Fruit fly (Drosophila melanogaster) whole organism, embryonic: ENCODE results near the gene MtnE.

ENCODE experiments used
- Abd-B ChIP-seq: fragments of 200-800 bp; sonication (Bioruptor generic); optimal IDR thresholded peaks from 2 replicates; lab custom pipeline; 2018; ENCODE audit warnings: missing biosample characterization, mild to moderate bottlenecking, missing genetic modification characterization, moderate library complexity
- BEAF-32 ChIP-seq: fragments of 200-800 bp; sonication (Bioruptor generic); optimal IDR thresholded peaks from 3 replicates; lab custom pipeline; 2017; ENCODE audit warnings: missing biosample characterization, missing genetic modification characterization, mild to moderate bottlenecking, moderate library complexity, missing genetic modification reagents
- Bdp1 ChIP-seq: fragments of 200-800 bp; sonication (Bioruptor generic); optimal IDR thresholded peaks from 3 replicates; lab custom pipeline; 2016; ENCODE audit warnings: missing biosample characterization, missing genetic modification characterization
- Bgb ChIP-seq: fragments of 200-800 bp; sonication (Bioruptor generic); IDR thresholded peaks from 2 replicates; pipeline ENCODE4 v1.3.6; 2022; ENCODE audit warnings: missing biosample characterization, missing genetic modification characterization; ENCODE audit not compliant: partially characterized antibody
- CG10366 ChIP-seq: fragments of 200-800 bp; sonication (Bioruptor generic); IDR thresholded peaks from 2 replicates; pipeline ENCODE4 v1.3.6; 2022; ENCODE audit warnings: missing biosample characterization, missing genetic modification characterization
- CG10431 ChIP-seq: fragments of 200-800 bp; sonication (Bioruptor generic); optimal IDR thresholded peaks from 3 replicates; lab custom pipeline; 2018; ENCODE audit warnings: missing biosample characterization, mild to moderate bottlenecking, missing genetic modification characterization
- CG11456 ChIP-seq: fragments of 200-800 bp; sonication (Bioruptor generic); IDR thresholded peaks from 3 replicates; pipeline ENCODE4 v1.3.6; 2022; ENCODE audit warnings: missing biosample characterization, missing genetic modification characterization
- CG12104 ChIP-seq: fragments of 200-800 bp; sonication (Bioruptor generic); optimal IDR thresholded peaks from 3 replicates; lab custom pipeline; 2016; ENCODE audit warnings: missing biosample characterization, missing genetic modification characterization
- CG12155 ChIP-seq: fragments of 200-800 bp; sonication (Bioruptor generic); optimal IDR thresholded peaks from 3 replicates; lab custom pipeline; 2016; ENCODE audit warnings: missing biosample characterization, missing genetic modification characterization
- CG12299 ChIP-seq: fragments of 200-800 bp; sonication (Bioruptor generic); optimal IDR thresholded peaks from 2 replicates; lab custom pipeline; 2018; ENCODE audit warnings: missing biosample characterization, mild to moderate bottlenecking, missing genetic modification characterization
- CG18599 ChIP-seq: fragments of 200-800 bp; sonication (Bioruptor generic); optimal IDR thresholded peaks from 3 replicates; lab custom pipeline; 2017; ENCODE audit warnings: missing biosample characterization, missing genetic modification characterization, mild to moderate bottlenecking, moderate library complexity, missing genetic modification reagents
- CG3995 ChIP-seq: fragments of 200-800 bp; sonication (Bioruptor generic); optimal IDR thresholded peaks from 3 replicates; lab custom pipeline; 2016; ENCODE audit warnings: missing biosample characterization, missing genetic modification characterization
- CG4820 ChIP-seq: fragments of 200-800 bp; sonication (Bioruptor generic); optimal IDR thresholded peaks from 3 replicates; lab custom pipeline; 2016; ENCODE audit warnings: missing biosample characterization, missing genetic modification characterization
- CG6689 ChIP-seq: fragments of 200-800 bp; sonication (Bioruptor generic); IDR thresholded peaks from 2 replicates; pipeline ENCODE4 v1.3.6; 2022; ENCODE audit warnings: missing biosample characterization, missing genetic modification characterization
- CG7372 ChIP-seq: fragments of 200-800 bp; sonication (Bioruptor generic); IDR thresholded peaks from 2 replicates; pipeline ENCODE4 v1.3.6; 2022; ENCODE audit warnings: missing biosample characterization, missing genetic modification characterization
- CG7928 ChIP-seq: fragments of 200-800 bp; sonication (Bioruptor generic); optimal IDR thresholded peaks from 2 replicates; lab custom pipeline; 2017; ENCODE audit warnings: missing biosample characterization, mild to moderate bottlenecking, missing genetic modification characterization
- CG8765 ChIP-seq: fragments of 200-800 bp; sonication (Bioruptor generic); IDR thresholded peaks from 2 replicates; pipeline ENCODE4 v1.3.6; 2022; ENCODE audit warnings: missing biosample characterization, missing genetic modification characterization
- CG9876 ChIP-seq: fragments of 200-800 bp; sonication (Bioruptor generic); optimal IDR thresholded peaks from 2 replicates; lab custom pipeline; 2016; ENCODE audit warnings: missing biosample characterization, missing genetic modification characterization
- CHES-1-like ChIP-seq: fragments of 200-800 bp; sonication (Bioruptor generic); optimal IDR thresholded peaks from 2 replicates; lab custom pipeline; 2016; ENCODE audit warnings: missing biosample characterization, missing genetic modification characterization
- CrebB ChIP-seq: fragments of 200-800 bp; sonication (Bioruptor generic); optimal IDR thresholded peaks from 3 replicates; lab custom pipeline; 2018; ENCODE audit warnings: missing biosample characterization, mild to moderate bottlenecking, missing genetic modification characterization
- D19B ChIP-seq: fragments of 200-800 bp; sonication (Bioruptor generic); optimal IDR thresholded peaks from 2 replicates; lab custom pipeline; 2017; ENCODE audit warnings: missing biosample characterization, mild to moderate bottlenecking, missing genetic modification characterization
- Dp ChIP-seq: fragments of 200-800 bp; sonication (Bioruptor generic); optimal IDR thresholded peaks from 2 replicates; lab custom pipeline; 2018; ENCODE audit warnings: missing biosample characterization, mild to moderate bottlenecking, missing genetic modification characterization, moderate library complexity
- Dref ChIP-seq: fragments of 200-800 bp; sonication (Bioruptor generic); IDR thresholded peaks from 2 replicates; pipeline ENCODE4 v1.3.6; 2022; ENCODE audit warnings: missing biosample characterization, missing genetic modification characterization
- GATAe ChIP-seq: fragments of 200-800 bp; sonication (Bioruptor generic); conservative IDR thresholded peaks from 2 replicates; pipeline ENCODE4 v1.3.6; 2022; ENCODE audit warnings: missing biosample characterization, missing genetic modification characterization
- Hr39 ChIP-seq: fragments of >200 bp; optimal IDR thresholded peaks from 2 replicates; lab custom pipeline; 2017
- Myb ChIP-seq: fragments of 200-800 bp; sonication (Bioruptor generic); optimal IDR thresholded peaks from 2 replicates; lab custom pipeline; 2016; ENCODE audit warnings: missing biosample characterization, missing genetic modification characterization
- Nf-YB ChIP-seq: fragments of 200-800 bp; sonication (Bioruptor generic); optimal IDR thresholded peaks from 3 replicates; lab custom pipeline; 2019; ENCODE audit warnings: missing biosample characterization, mild to moderate bottlenecking, missing genetic modification characterization, moderate library complexity
- NfI ChIP-seq: fragments of 200-800 bp; sonication (Bioruptor generic); optimal IDR thresholded peaks from 3 replicates; lab custom pipeline; 2018; ENCODE audit warnings: missing biosample characterization, mild to moderate bottlenecking, missing genetic modification characterization, moderate library complexity
- Sox100B ChIP-seq: fragments of 200-800 bp; sonication (Bioruptor generic); optimal IDR thresholded peaks from 3 replicates; lab custom pipeline; 2018; ENCODE audit warnings: missing biosample characterization, mild to moderate bottlenecking, missing genetic modification characterization
- Sry-δ ChIP-seq: fragments of 200-800 bp; sonication (Bioruptor generic); optimal IDR thresholded peaks from 2 replicates; lab custom pipeline; 2016; ENCODE audit warnings: missing biosample characterization, missing genetic modification characterization
- ab ChIP-seq: fragments of 200-800 bp; sonication (Bioruptor generic); optimal IDR thresholded peaks from 2 replicates; lab custom pipeline; 2016; ENCODE audit warnings: missing biosample characterization, missing genetic modification characterization
- bigmax ChIP-seq: fragments of 200-800 bp; sonication (Bioruptor generic); optimal IDR thresholded peaks from 2 replicates; lab custom pipeline; 2018; ENCODE audit warnings: missing biosample characterization, mild to moderate bottlenecking, missing genetic modification characterization
- cg ChIP-seq: fragments of 200-800 bp; sonication (Bioruptor generic); optimal IDR thresholded peaks from 3 replicates; lab custom pipeline; 2019; ENCODE audit warnings: missing biosample characterization, mild to moderate bottlenecking, missing genetic modification characterization, moderate library complexity
- chm ChIP-seq: fragments of 200-800 bp; sonication (Bioruptor generic); IDR thresholded peaks from 2 replicates; pipeline ENCODE4 v1.3.6; 2022; ENCODE audit warnings: missing biosample characterization, missing genetic modification characterization
- esg ChIP-seq: fragments of 200-800 bp; sonication (Bioruptor generic); conservative IDR thresholded peaks from 2 replicates; pipeline ENCODE4 v1.3.6; 2022; ENCODE audit warnings: missing biosample characterization, missing genetic modification characterization
- ewg ChIP-seq: fragments of 200-800 bp; sonication (Bioruptor generic); optimal IDR thresholded peaks from 3 replicates; lab custom pipeline; 2017; ENCODE audit warnings: mild to moderate bottlenecking, missing biosample characterization, missing genetic modification reagents, missing genetic modification characterization
- fd102C ChIP-seq: fragments of 200-800 bp; sonication (Bioruptor generic); optimal IDR thresholded peaks from 2 replicates; lab custom pipeline; 2018; ENCODE audit warnings: missing biosample characterization, mild to moderate bottlenecking, missing genetic modification characterization, moderate library complexity
- gcm ChIP-seq: fragments of 200-800 bp; sonication (Bioruptor generic); optimal IDR thresholded peaks from 2 replicates; lab custom pipeline; 2019; ENCODE audit warnings: missing biosample characterization, mild to moderate bottlenecking, missing genetic modification characterization, moderate library complexity
- gem ChIP-seq: fragments of 200-800 bp; sonication (Bioruptor generic); optimal IDR thresholded peaks from 2 replicates; lab custom pipeline; 2019; ENCODE audit warnings: missing biosample characterization, mild to moderate bottlenecking, missing genetic modification characterization, moderate library complexity
- her ChIP-seq: fragments of 200-800 bp; sonication (Bioruptor generic); optimal IDR thresholded peaks from 2 replicates; lab custom pipeline; 2016; ENCODE audit warnings: missing biosample characterization, missing genetic modification characterization
- lbe ChIP-seq: fragments of 200-800 bp; sonication (Bioruptor generic); optimal IDR thresholded peaks from 2 replicates; lab custom pipeline; 2016; ENCODE audit warnings: missing biosample characterization, mild to moderate bottlenecking, missing genetic modification characterization
- lmd ChIP-seq: fragments of 200-800 bp; sonication (Bioruptor generic); IDR thresholded peaks from 2 replicates; pipeline ENCODE4 v1.3.6; 2022; ENCODE audit warnings: missing biosample characterization, missing genetic modification characterization
- prd ChIP-seq, 3 experiments: fragments of >200 bp in 2 of 3; fragments of 200-800 bp in 1 of 3; sonication (Bioruptor generic) in 1 of 3; optimal IDR thresholded peaks in 2 of 3; IDR thresholded peaks in 1 of 3; 2 replicates in 2 of 3; 3 replicates in 1 of 3; pipeline versions ENCODE4 v1.3.6 to Lab custom; 2017 to 2022; ENCODE audit warnings: missing biosample characterization in 1 of 3, missing genetic modification characterization in 1 of 3
- pros ChIP-seq: fragments of 200-800 bp; sonication (Bioruptor generic); optimal IDR thresholded peaks from 3 replicates; lab custom pipeline; 2019; ENCODE audit warnings: missing biosample characterization, mild to moderate bottlenecking, missing genetic modification characterization, moderate library complexity
- shn ChIP-seq: fragments of 200-800 bp; sonication (Bioruptor generic); optimal IDR thresholded peaks from 3 replicates; lab custom pipeline; 2016; ENCODE audit warnings: missing biosample characterization, missing genetic modification characterization
- slp2 ChIP-seq: fragments of 200-800 bp; sonication (Bioruptor generic); optimal IDR thresholded peaks from 2 replicates; lab custom pipeline; 2016; ENCODE audit warnings: missing biosample characterization, missing genetic modification characterization
- sug ChIP-seq: fragments of 200-800 bp; optimal IDR thresholded peaks from 2 replicates; lab custom pipeline; 2019; ENCODE audit warnings: missing biosample characterization, mild to moderate bottlenecking, missing genetic modification characterization, moderate library complexity
- vvl ChIP-seq: fragments of 200-800 bp; sonication (Bioruptor generic); IDR thresholded peaks from 2 replicates; pipeline ENCODE4 v1.3.6; 2022; ENCODE audit warnings: missing biosample characterization, missing genetic modification characterization
- wor ChIP-seq: fragments of 200-800 bp; sonication (Bioruptor generic); IDR thresholded peaks from 2 replicates; pipeline ENCODE4 v1.3.6; 2022; ENCODE audit warnings: missing biosample characterization, missing genetic modification characterization
- zf30C ChIP-seq: fragments of 200-800 bp; sonication (Bioruptor generic); optimal IDR thresholded peaks from 3 replicates; lab custom pipeline; 2018; ENCODE audit warnings: missing biosample characterization, mild to moderate bottlenecking, missing genetic modification characterization

MtnE gene

DNA sequence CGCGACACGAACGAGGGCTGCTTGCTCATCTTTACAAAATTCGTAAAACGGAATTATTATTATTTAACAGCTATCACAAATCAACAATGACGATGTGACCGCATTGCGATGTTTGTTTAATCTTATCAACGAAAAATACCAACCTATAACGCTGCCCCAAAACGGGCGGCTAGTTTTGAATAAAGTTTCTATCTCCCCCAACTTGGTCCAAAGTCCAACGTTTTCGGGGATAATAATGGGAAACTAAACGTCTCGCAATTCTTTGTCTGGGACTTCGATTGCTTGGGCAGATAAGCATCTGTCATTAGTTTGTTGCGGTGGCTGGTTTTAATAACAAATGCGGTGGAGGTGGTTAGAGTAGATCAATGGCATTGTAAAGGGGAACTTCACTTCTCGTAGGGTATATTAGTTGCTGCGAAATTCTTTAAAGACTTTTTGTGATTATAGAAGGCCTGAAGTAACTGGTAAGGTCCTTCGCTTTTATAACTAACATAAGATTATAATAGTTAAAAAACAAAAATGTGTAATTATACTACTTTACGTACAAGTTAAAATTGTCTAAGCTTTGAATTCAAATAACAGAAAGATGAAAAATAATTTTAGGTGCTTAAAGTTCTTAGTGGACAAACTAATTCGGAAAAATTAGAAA is 25.6 kb upstream of the MtnE start, which contains the start of gene CG15922 (continued):
- TF ChIP-seq Nf-YB (GFP tag; lab: Kevin White, UChicago) (no peak), CG10366 (GFP tag; lab: Robert Waterston, UW) (no peak), NfI (GFP tag; lab: Kevin White, UChicago) (peak; percentile 12), ewg (GFP tag; lab: Kevin White, UChicago) (no peak), esg (GFP tag; lab: Robert Waterston, UW) (0 out of 2 replicates have a peak, but pooled peaks have one; percentile 19), gem (peak; percentile 35), pros (no peak), CG3995 (GFP tag; lab: Kevin White, UChicago) (peak; percentile 80), vvl (GFP tag; lab: Robert Waterston, UW) (peak; percentile 27; the same call in 1 of the 2 replicates), Sry-δ (GFP tag; lab: Kevin White, UChicago) (no peak), BEAF-32 (GFP tag; lab: Kevin White, UChicago) (peak; percentile 20), CG8765 (GFP tag; lab: Robert Waterston, UW) (no peak), CG7928 (no peak), wor (GFP tag; lab: Robert Waterston, UW) (0 out of 2 replicates have a peak, but pooled peaks have one; percentile 13), chm (GFP tag; lab: Robert Waterston, UW) (no peak), lmd (GFP tag; lab: Robert Waterston, UW) (no peak), her (GFP tag; lab: Kevin White, UChicago) (no peak), CG12155 (peak; percentile 1), prd (optimal IDR thresholded peaks at IDR 0.05; lab: Kevin White, UChicago) (no peak), prd (GFP tag; IDR thresholded peaks at IDR 0.05; lab: Robert Waterston, UW) (peak; percentile 7; the same call in 1 of the 3 replicates), slp2 (GFP tag; lab: Kevin White, UChicago) (no peak), Myb (peak; percentile 3), shn (no peak), CG7372 (GFP tag; lab: Robert Waterston, UW) (0 out of 2 replicates have a peak, but pooled peaks have one; percentile 25), gcm (no peak), CG12299 (tag; lab: Kevin White, UChicago) (no peak), Abd-B (no peak), CG18599 (GFP tag; lab: Kevin White, UChicago) (peak; percentile 0), ab (GFP tag; lab: Kevin White, UChicago) (no peak), Dref (GFP tag; lab: Robert Waterston, UW) (no peak), CG10431 (GFP tag; lab: Kevin White, UChicago) (no peak), bigmax (GFP tag; lab: Kevin White, UChicago) (peak; percentile 30), CG12104 (GFP tag; lab: Kevin White, UChicago) (peak; percentile 39), Sox100B (GFP tag; lab: Kevin White, UChicago) (peak; percentile 41), D19B (GFP tag; lab: Kevin White, UChicago) (peak; percentile 67), GATAe (GFP tag; lab: Robert Waterston, UW) (no peak), CG11456 (GFP tag; lab: Robert Waterston, UW) (no peak), CG9876 (no peak), CG6689 (GFP tag; lab: Robert Waterston, UW) (0 out of 2 replicates have a peak, but pooled peaks have one; percentile 22), Bgb (GFP tag; lab: Robert Waterston, UW) (peak; percentile 11; the same call in 1 of the 2 replicates), CG4820 (GFP tag; lab: Kevin White, UChicago) (no peak), zf30C (no peak), CHES-1-like (GFP tag; lab: Kevin White, UChicago) (no peak), Dp (peak; percentile 83), lbe (GFP tag; lab: Kevin White, UChicago) (no peak), Hr39 (lab: Kevin White, UChicago) (no peak), fd102C (GFP tag; lab: Kevin White, UChicago) (no peak), cg (GFP tag; lab: Kevin White, UChicago) (no peak), Bdp1 (no peak), CrebB (tag; lab: Kevin White, UChicago) (no peak), sug (tag; lab: Kevin White, UChicago) (peak; percentile 49)
